Fruit fly (Drosophila melanogaster) whole organism, pupa: ENCODE results near the gene CG14422.

Experiments used
- CG10348 ChIP-seq: fragments of 200-800 bp; sonication (Bioruptor generic); IDR thresholded peaks from 2 replicates; pipeline ENCODE4 v1.3.6; 2022; ENCODE audit warnings: missing biosample characterization, missing genetic modification characterization
- CG12605 ChIP-seq: fragments of 200-800 bp; sonication (Bioruptor generic); IDR thresholded peaks from 2 replicates; pipeline ENCODE4 v1.3.6; 2022; ENCODE audit warnings: missing biosample characterization, missing genetic modification characterization
- CG13204 ChIP-seq: fragments of 200-800 bp; sonication (Bioruptor generic); optimal IDR thresholded peaks from 2 replicates; lab custom pipeline; 2018; ENCODE audit warnings: missing biosample characterization, mild to moderate bottlenecking, missing genetic modification characterization, moderate library complexity
- CG17806 ChIP-seq: fragments of 200-800 bp; sonication (Bioruptor generic); optimal IDR thresholded peaks from 2 replicates; lab custom pipeline; 2018; ENCODE audit warnings: missing biosample characterization, mild to moderate bottlenecking, missing genetic modification characterization, moderate library complexity
- CG8159 ChIP-seq: fragments of 200-800 bp; sonication (Bioruptor generic); optimal IDR thresholded peaks from 3 replicates; lab custom pipeline; 2018; ENCODE audit warnings: missing biosample characterization, mild to moderate bottlenecking, missing genetic modification characterization, moderate library complexity
- CG9948 ChIP-seq: fragments of 200-800 bp; sonication (Bioruptor generic); optimal IDR thresholded peaks from 2 replicates; lab custom pipeline; 2018; ENCODE audit warnings: missing biosample characterization, mild to moderate bottlenecking, missing genetic modification characterization, moderate library complexity
- EcR ChIP-seq: fragments of 200-800 bp; sonication (Bioruptor generic); optimal IDR thresholded peaks from 3 replicates; lab custom pipeline; 2019; ENCODE audit warnings: missing biosample characterization, missing genetic modification characterization, mild to moderate bottlenecking, moderate library complexity, missing genetic modification reagents
- Pif1A ChIP-seq: fragments of 200-800 bp; sonication (Bioruptor generic); optimal IDR thresholded peaks from 3 replicates; lab custom pipeline; 2016; ENCODE audit warnings: missing biosample characterization, missing genetic modification characterization
- fd96Ca ChIP-seq: fragments of 200-800 bp; sonication (Bioruptor generic); IDR thresholded peaks from 3 replicates; pipeline ENCODE4 v1.3.6; 2022; ENCODE audit warnings: missing biosample characterization, missing genetic modification characterization
- gl ChIP-seq: fragments of 200-800 bp; sonication (Bioruptor generic); optimal IDR thresholded peaks from 2 replicates; lab custom pipeline; 2018; ENCODE audit warnings: missing biosample characterization, mild to moderate bottlenecking, missing genetic modification characterization

DNA sequence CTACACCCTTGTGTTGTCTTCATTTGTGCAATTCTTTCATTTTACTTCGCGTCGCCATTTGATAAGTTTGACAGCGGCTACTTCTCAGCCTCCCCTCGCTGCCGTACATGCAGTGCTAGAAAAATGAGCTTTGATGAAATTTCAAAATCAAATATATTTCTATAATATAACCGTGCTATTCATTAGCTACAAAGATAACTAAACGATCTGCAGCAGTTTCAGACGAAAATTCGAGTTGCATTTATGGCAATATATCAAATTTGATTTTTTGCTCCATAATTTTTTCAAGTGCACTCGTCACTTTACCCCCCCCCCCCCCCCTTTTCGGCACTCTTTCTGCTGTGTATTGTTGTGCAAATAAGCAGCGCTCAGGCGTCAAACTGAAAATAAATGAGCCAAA, 30.6 kb upstream of the CG14422 start:
- no peak for TF ChIP-seq fd96Ca (GFP tag; lab: Robert Waterston, UW)
- TF ChIP-seq CG8159, result no peak
- TF ChIP-seq CG17806 (tag; lab: Kevin White, UChicago), result no peak
- TF ChIP-seq EcR (GFP tag; lab: Kevin White, UChicago), result no peak
- no peak for TF ChIP-seq Pif1A (GFP tag; lab: Kevin White, UChicago)
- no peak for TF ChIP-seq CG13204 (GFP tag; lab: Kevin White, UChicago)
- TF ChIP-seq CG9948 (tag; lab: Kevin White, UChicago), result no peak
- TF ChIP-seq CG12605, result no peak
- no peak for TF ChIP-seq gl
- TF ChIP-seq CG10348 (GFP tag; lab: Robert Waterston, UW), result no peak
